Fruit fly (Drosophila melanogaster) whole organism: ENCODE data around the gene CG4328.

Experiments used
- psq ChIP-seq: fragments of >200 bp; optimal IDR thresholded peaks from 2 replicates; lab custom pipeline; 2017
- usp ChIP-seq: fragments of >200 bp; optimal IDR thresholded peaks from 2 replicates; lab custom pipeline; 2017; ENCODE audit warnings: missing biosample characterization, missing genetic modification characterization, mixed read lengths

dm6 chr3L:12328781-12329282 is 32.9 kb upstream of the CG4328 start, which contains the start of gene Lmx1a:
- TF ChIP-seq usp (GFP tag; lab: Kevin White, UChicago) (no peak), psq (lab: Kevin White, UChicago) (no peak)
